Fruit fly (Drosophila melanogaster) whole organism, embryonic: ENCODE measurements around the gene CG14395.

ENCODE experiments used
- B-H1 ChIP-seq: fragments of 200-800 bp; sonication (Bioruptor generic); IDR thresholded peaks from 3 replicates; pipeline ENCODE4 v1.3.6; 2022; ENCODE audit warnings: missing biosample characterization, missing genetic modification characterization
- B-H2 ChIP-seq: fragments of 200-800 bp; sonication (Bioruptor generic); optimal IDR thresholded peaks from 2 replicates; lab custom pipeline; 2018; ENCODE audit warnings: missing biosample characterization, mild to moderate bottlenecking, missing genetic modification characterization
- Bdp1 ChIP-seq: fragments of 200-800 bp; sonication (Bioruptor generic); optimal IDR thresholded peaks from 3 replicates; lab custom pipeline; 2016; ENCODE audit warnings: missing biosample characterization, missing genetic modification characterization
- CG10565 ChIP-seq: fragments of 200-800 bp; sonication (Bioruptor generic); optimal IDR thresholded peaks from 3 replicates; lab custom pipeline; 2016; ENCODE audit warnings: missing biosample characterization, mild to moderate bottlenecking, missing genetic modification characterization
- CG11723 ChIP-seq: fragments of 200-800 bp; sonication (Bioruptor generic); optimal IDR thresholded peaks from 2 replicates; lab custom pipeline; 2017; ENCODE audit warnings: missing biosample characterization, mild to moderate bottlenecking, missing genetic modification characterization
- CG12769 ChIP-seq: fragments of 200-800 bp; sonication (Bioruptor generic); optimal IDR thresholded peaks from 2 replicates; lab custom pipeline; 2019; ENCODE audit warnings: missing biosample characterization, mild to moderate bottlenecking, missing genetic modification characterization, moderate library complexity
- CG14965 ChIP-seq: fragments of 200-800 bp; sonication (Bioruptor generic); optimal IDR thresholded peaks from 2 replicates; lab custom pipeline; 2016; ENCODE audit warnings: missing biosample characterization, missing genetic modification characterization, borderline replicate concordance
- CG15514 ChIP-seq: fragments of 200-800 bp; sonication (Bioruptor generic); optimal IDR thresholded peaks from 3 replicates; lab custom pipeline; 2017; ENCODE audit warnings: missing biosample characterization, missing genetic modification characterization, mild to moderate bottlenecking, moderate library complexity, missing genetic modification reagents
- CG1602 ChIP-seq: fragments of 200-800 bp; sonication (Bioruptor generic); optimal IDR thresholded peaks from 3 replicates; lab custom pipeline; 2016; ENCODE audit warnings: missing biosample characterization, missing genetic modification characterization
- CG16779 ChIP-seq: fragments of 200-800 bp; sonication (Bioruptor generic); IDR thresholded peaks from 2 replicates; pipeline ENCODE4 v1.3.6; 2022; ENCODE audit warnings: missing biosample characterization, missing genetic modification characterization
- CG16813 ChIP-seq: fragments of 200-800 bp; sonication (Bioruptor generic); IDR thresholded peaks from 3 replicates; pipeline ENCODE4 v1.3.6; 2022; ENCODE audit warnings: missing biosample characterization, missing genetic modification characterization; ENCODE audit not compliant: partially characterized antibody
- CG17829 ChIP-seq: fragments of 200-800 bp; optimal IDR thresholded peaks from 2 replicates; lab custom pipeline; 2019; ENCODE audit warnings: missing biosample characterization, mild to moderate bottlenecking, missing genetic modification characterization, moderate library complexity
- CG18764 ChIP-seq: fragments of 200-800 bp; sonication (Bioruptor generic); optimal IDR thresholded peaks from 3 replicates; lab custom pipeline; 2016; ENCODE audit warnings: missing biosample characterization, missing genetic modification characterization
- CG2712 ChIP-seq: fragments of 200-800 bp; optimal IDR thresholded peaks from 3 replicates; lab custom pipeline; 2019; ENCODE audit warnings: missing biosample characterization, mild to moderate bottlenecking, missing genetic modification characterization, moderate library complexity
- CG2889 ChIP-seq: fragments of 200-800 bp; sonication (Bioruptor generic); IDR thresholded peaks from 3 replicates; pipeline ENCODE4 v1.3.6; 2022; ENCODE audit warnings: missing biosample characterization, missing genetic modification characterization
- CG31365 ChIP-seq: fragments of 200-800 bp; sonication (Bioruptor generic); optimal IDR thresholded peaks from 2 replicates; lab custom pipeline; 2018; ENCODE audit warnings: missing biosample characterization, mild to moderate bottlenecking, missing genetic modification characterization
- CG32767 ChIP-seq: fragments of 200-800 bp; sonication (Bioruptor generic); IDR thresholded peaks from 2 replicates; pipeline ENCODE4 v1.3.6; 2022; ENCODE audit warnings: missing biosample characterization, missing genetic modification characterization
- CG34224 ChIP-seq: fragments of 200-800 bp; sonication (Bioruptor generic); IDR thresholded peaks from 3 replicates; pipeline ENCODE4 v1.3.6; 2022; ENCODE audit warnings: missing biosample characterization, missing genetic modification characterization; ENCODE audit not compliant: partially characterized antibody
- CG4617 ChIP-seq: fragments of 200-800 bp; sonication (Bioruptor generic); optimal IDR thresholded peaks from 3 replicates; lab custom pipeline; 2016; ENCODE audit warnings: missing biosample characterization, missing genetic modification characterization, borderline replicate concordance
- CG5953 ChIP-seq: fragments of 200-800 bp; sonication (Bioruptor generic); IDR thresholded peaks from 2 replicates; pipeline ENCODE4 v1.3.6; 2022; ENCODE audit warnings: missing biosample characterization, missing genetic modification characterization
- CG6272 ChIP-seq: fragments of 200-800 bp; sonication (Bioruptor generic); IDR thresholded peaks from 2 replicates; pipeline ENCODE4 v1.3.6; 2022; ENCODE audit warnings: missing biosample characterization, missing genetic modification characterization
- CG7271 ChIP-seq: fragments of 200-800 bp; sonication (Bioruptor generic); optimal IDR thresholded peaks from 2 replicates; lab custom pipeline; 2018; ENCODE audit warnings: missing biosample characterization, mild to moderate bottlenecking, missing genetic modification characterization, moderate library complexity
- Drgx ChIP-seq: fragments of 200-800 bp; sonication (Bioruptor generic); IDR thresholded peaks from 2 replicates; pipeline ENCODE4 v1.3.6; 2022; ENCODE audit warnings: missing biosample characterization, missing genetic modification characterization
- HLH54F ChIP-seq: fragments of 200-800 bp; sonication (Bioruptor generic); optimal IDR thresholded peaks from 3 replicates; lab custom pipeline; 2016; ENCODE audit warnings: missing biosample characterization, missing genetic modification characterization
- Meics ChIP-seq: fragments of 200-800 bp; sonication (Bioruptor generic); optimal IDR thresholded peaks from 2 replicates; lab custom pipeline; 2017; ENCODE audit warnings: missing biosample characterization, mild to moderate bottlenecking, missing genetic modification characterization
- NK7.1 ChIP-seq: fragments of 200-800 bp; sonication (Bioruptor generic); optimal IDR thresholded peaks from 3 replicates; lab custom pipeline; 2016; ENCODE audit warnings: missing biosample characterization, missing genetic modification characterization
- Oli ChIP-seq: fragments of 200-800 bp; sonication (Bioruptor generic); optimal IDR thresholded peaks from 2 replicates; lab custom pipeline; 2018; ENCODE audit warnings: missing biosample characterization, mild to moderate bottlenecking, missing genetic modification characterization, moderate library complexity
- Rx ChIP-seq: fragments of 200-800 bp; sonication (Bioruptor generic); IDR thresholded peaks from 2 replicates; pipeline ENCODE4 v1.3.6; 2022; ENCODE audit warnings: missing biosample characterization, missing genetic modification characterization
- Side ChIP-seq: fragments of 200-800 bp; sonication (Bioruptor generic); optimal IDR thresholded peaks from 2 replicates; lab custom pipeline; 2016; ENCODE audit warnings: missing biosample characterization, missing genetic modification characterization
- Sox102F ChIP-seq: fragments of 200-800 bp; sonication (Bioruptor generic); optimal IDR thresholded peaks from 2 replicates; lab custom pipeline; 2018; ENCODE audit warnings: missing biosample characterization, mild to moderate bottlenecking, missing genetic modification characterization, moderate library complexity
- Sry-δ ChIP-seq: fragments of 200-800 bp; sonication (Bioruptor generic); optimal IDR thresholded peaks from 2 replicates; lab custom pipeline; 2016; ENCODE audit warnings: missing biosample characterization, missing genetic modification characterization
- Vsx1 ChIP-seq: fragments of 200-800 bp; sonication (Bioruptor generic); optimal IDR thresholded peaks from 2 replicates; lab custom pipeline; 2017; ENCODE audit warnings: missing biosample characterization, mild to moderate bottlenecking, missing genetic modification characterization, missing genetic modification reagents
- YL-1 ChIP-seq: fragments of 200-800 bp; sonication (Bioruptor generic); optimal IDR thresholded peaks from 3 replicates; lab custom pipeline; 2017; ENCODE audit warnings: missing biosample characterization, mild to moderate bottlenecking, missing genetic modification characterization
- az2 ChIP-seq: fragments of 200-800 bp; sonication (Bioruptor generic); optimal IDR thresholded peaks from 3 replicates; lab custom pipeline; 2016; ENCODE audit warnings: missing biosample characterization, missing genetic modification characterization
- bab2 ChIP-seq: fragments of 200-800 bp; sonication (Bioruptor generic); optimal IDR thresholded peaks from 2 replicates; lab custom pipeline; 2016; ENCODE audit warnings: missing biosample characterization, missing genetic modification characterization
- bcd ChIP-seq: fragments of 200-800 bp; sonication (Bioruptor generic); optimal IDR thresholded peaks from 2 replicates; lab custom pipeline; 2017; ENCODE audit warnings: missing biosample characterization, mild to moderate bottlenecking, missing genetic modification characterization
- bowl ChIP-seq: fragments of 200-800 bp; sonication (Bioruptor generic); IDR thresholded peaks from 2 replicates; pipeline ENCODE4 v1.3.6; 2022; ENCODE audit warnings: missing biosample characterization, missing genetic modification characterization
- btn ChIP-seq: fragments of 200-800 bp; sonication (Bioruptor generic); optimal IDR thresholded peaks from 2 replicates; lab custom pipeline; 2016; ENCODE audit warnings: missing biosample characterization, missing genetic modification characterization
- dpn ChIP-seq, 2 experiments: fragments of 200-800 bp; sonication (Bioruptor generic); optimal IDR thresholded peaks; 3 replicates each; lab custom pipeline; 2016; ENCODE audit warnings: missing biosample characterization in 2 of 2, missing genetic modification characterization in 2 of 2
- esg ChIP-seq: fragments of 200-800 bp; sonication (Bioruptor generic); conservative IDR thresholded peaks from 2 replicates; pipeline ENCODE4 v1.3.6; 2022; ENCODE audit warnings: missing biosample characterization, missing genetic modification characterization
- hb ChIP-seq: fragments of 200-800 bp; sonication (Bioruptor generic); IDR thresholded peaks from 3 replicates; pipeline ENCODE4 v1.3.6; 2022; ENCODE audit warnings: missing biosample characterization, missing genetic modification characterization; ENCODE audit not compliant: partially characterized antibody
- insv ChIP-seq, 2 experiments: fragments of 200-800 bp; sonication (Bioruptor generic); optimal IDR thresholded peaks; 3 replicates each; lab custom pipeline; 2016 to 2018; ENCODE audit warnings: missing biosample characterization in 2 of 2, missing genetic modification characterization in 2 of 2
- kay ChIP-seq: fragments of 200-800 bp; sonication (Bioruptor generic); optimal IDR thresholded peaks from 2 replicates; lab custom pipeline; 2016; ENCODE audit warnings: missing biosample characterization, missing genetic modification characterization
- pho ChIP-seq: fragments of 200-800 bp; sonication (Bioruptor generic); optimal IDR thresholded peaks from 2 replicates; lab custom pipeline; 2016; ENCODE audit warnings: missing biosample characterization, missing genetic modification characterization
- pzg ChIP-seq: fragments of 200-800 bp; sonication (Bioruptor generic); optimal IDR thresholded peaks from 3 replicates; lab custom pipeline; 2018; ENCODE audit warnings: missing biosample characterization, mild to moderate bottlenecking, missing genetic modification characterization, moderate library complexity
- schlank ChIP-seq: fragments of 200-800 bp; sonication (Bioruptor generic); optimal IDR thresholded peaks from 2 replicates; lab custom pipeline; 2018; ENCODE audit warnings: missing biosample characterization, mild to moderate bottlenecking, missing genetic modification characterization
- slbo ChIP-seq: fragments of 200-800 bp; sonication (Bioruptor generic); IDR thresholded peaks from 2 replicates; pipeline ENCODE4 v1.3.6; 2022; ENCODE audit warnings: missing biosample characterization, missing genetic modification characterization
- ssp ChIP-seq: fragments of 200-800 bp; sonication (Bioruptor generic); IDR thresholded peaks from 2 replicates; pipeline ENCODE4 v1.3.6; 2022; ENCODE audit warnings: missing biosample characterization, missing genetic modification characterization
- tup ChIP-seq: fragments of 200-800 bp; sonication (Bioruptor generic); optimal IDR thresholded peaks from 2 replicates; lab custom pipeline; 2016; ENCODE audit warnings: missing biosample characterization, mild to moderate bottlenecking, missing genetic modification characterization, moderate library complexity
- vvl ChIP-seq: fragments of 200-800 bp; sonication (Bioruptor generic); IDR thresholded peaks from 2 replicates; pipeline ENCODE4 v1.3.6; 2022; ENCODE audit warnings: missing biosample characterization, missing genetic modification characterization
- zen ChIP-seq: fragments of 200-800 bp; sonication (Bioruptor generic); optimal IDR thresholded peaks from 3 replicates; lab custom pipeline; 2018; ENCODE audit warnings: missing biosample characterization, mild to moderate bottlenecking, missing genetic modification characterization, moderate library complexity

The CG14395 gene

dm6 chr3R:12630369-12630768 is 32.3 kb upstream of the CG14395 start, which contains the start of gene Not10 (continued):
- TF ChIP-seq CG11723 (GFP tag; lab: Kevin White, UChicago) (no peak), ssp (GFP tag; lab: Robert Waterston, UW) (0 out of 2 replicates have a peak, but pooled peaks have one; percentile 36), CG34224 (GFP tag; lab: Robert Waterston, UW) (peak; percentile 77), CG4617 (peak; percentile 77), esg (GFP tag; lab: Robert Waterston, UW) (no peak; the same call in 1 of the 2 replicates), Sox102F (GFP tag; lab: Kevin White, UChicago) (no peak), slbo (GFP tag; lab: Robert Waterston, UW) (peak; percentile 68), Meics (GFP tag; lab: Kevin White, UChicago) (peak; percentile 27), bowl (GFP tag; lab: Robert Waterston, UW) (no peak), CG1602 (GFP tag; lab: Kevin White, UChicago) (peak; percentile 41), CG2712 (peak; percentile 62), hb (GFP tag; lab: Robert Waterston, UW) (peak; percentile 59; the same call in 1 of the 3 replicates), insv (GFP tag; optimal IDR thresholded peaks at IDR 0.05; lab: Kevin White, UChicago) (peak in 1 of 2 experiments; percentile 19), CG18764 (peak; percentile 27), CG7271 (peak; percentile 47), bab2 (GFP tag; lab: Kevin White, UChicago) (no peak), Side (no peak), az2 (GFP tag; lab: Kevin White, UChicago) (peak; percentile 49), CG31365 (tag; lab: Kevin White, UChicago) (no peak), bcd (GFP tag; lab: Kevin White, UChicago) (peak; percentile 23), Oli (tag; lab: Kevin White, UChicago) (no peak), schlank (tag; lab: Kevin White, UChicago) (no peak), CG17829 (tag; lab: Kevin White, UChicago) (peak; percentile 62), Sry-δ (GFP tag; lab: Kevin White, UChicago) (peak; percentile 59), kay (GFP tag; lab: Kevin White, UChicago) (peak; percentile 14), btn (GFP tag; lab: Kevin White, UChicago) (no peak), CG2889 (GFP tag; lab: Robert Waterston, UW) (no peak), CG16813 (GFP tag; lab: Robert Waterston, UW) (peak; percentile 64), pzg (GFP tag; lab: Kevin White, UChicago) (peak; percentile 45), B-H2 (GFP tag; lab: Kevin White, UChicago) (no peak), CG16779 (no peak), CG14965 (GFP tag; lab: Kevin White, UChicago) (no peak), CG15514 (peak; percentile 73), Bdp1 (GFP tag; lab: Kevin White, UChicago) (no peak), pho (GFP tag; lab: Kevin White, UChicago) (no peak), CG12769 (tag; lab: Kevin White, UChicago) (no peak), Drgx (GFP tag; lab: Robert Waterston, UW) (no peak), zen (tag; lab: Kevin White, UChicago) (peak; percentile 23), Vsx1 (GFP tag; lab: Kevin White, UChicago) (no peak), Rx (no peak), CG32767 (GFP tag; lab: Robert Waterston, UW) (no peak), NK7.1 (no peak), vvl (GFP tag; lab: Robert Waterston, UW) (0 out of 2 replicates have a peak, but pooled peaks have one; percentile 11), B-H1 (GFP tag; lab: Robert Waterston, UW) (no peak), CG6272 (GFP tag; lab: Robert Waterston, UW) (peak; percentile 48; the same call in 1 of the 2 replicates), dpn (GFP tag; optimal IDR thresholded peaks at IDR 0.05; lab: Kevin White, UChicago) (peak in 1 of 2 experiments; percentile 45), CG5953 (GFP tag; lab: Robert Waterston, UW) (no peak), CG10565 (GFP tag; lab: Kevin White, UChicago) (no peak), tup (GFP tag; lab: Kevin White, UChicago) (no peak), HLH54F (GFP tag; lab: Kevin White, UChicago) (no peak), YL-1 (GFP tag; lab: Kevin White, UChicago) (peak; percentile 51)
